Fruit fly (Drosophila melanogaster) whole organism, embryonic: Measurements from ENCODE around the gene CG13454.

Source experiments
- ATbp ChIP-seq: fragments of 200-800 bp; sonication (Bioruptor generic); optimal IDR thresholded peaks from 2 replicates; lab custom pipeline; 2017; ENCODE audit warnings: missing biosample characterization, mild to moderate bottlenecking, missing genetic modification characterization, missing genetic modification reagents
- Ada2b ChIP-seq: fragments of 200-800 bp; sonication (Bioruptor generic); IDR thresholded peaks from 2 replicates; pipeline ENCODE4 v1.3.6; 2022; ENCODE audit warnings: missing biosample characterization, missing genetic modification characterization
- C15 ChIP-seq: fragments of 200-800 bp; sonication (Bioruptor generic); IDR thresholded peaks from 3 replicates; pipeline ENCODE4 v1.3.6; 2022; ENCODE audit warnings: missing biosample characterization, missing genetic modification characterization
- CG10274 ChIP-seq: fragments of 200-800 bp; sonication (Bioruptor generic); optimal IDR thresholded peaks from 3 replicates; lab custom pipeline; 2017; ENCODE audit warnings: missing biosample characterization, mild to moderate bottlenecking, missing genetic modification characterization
- CG10431 ChIP-seq: fragments of 200-800 bp; sonication (Bioruptor generic); optimal IDR thresholded peaks from 3 replicates; lab custom pipeline; 2018; ENCODE audit warnings: missing biosample characterization, mild to moderate bottlenecking, missing genetic modification characterization
- CG10565 ChIP-seq: fragments of 200-800 bp; sonication (Bioruptor generic); optimal IDR thresholded peaks from 3 replicates; lab custom pipeline; 2016; ENCODE audit warnings: missing biosample characterization, mild to moderate bottlenecking, missing genetic modification characterization
- CG11560 ChIP-seq: fragments of 200-800 bp; sonication (Bioruptor generic); IDR thresholded peaks from 3 replicates; pipeline ENCODE4 v1.3.6; 2022; ENCODE audit warnings: missing biosample characterization, missing genetic modification characterization
- CG11723 ChIP-seq: fragments of 200-800 bp; sonication (Bioruptor generic); optimal IDR thresholded peaks from 2 replicates; lab custom pipeline; 2017; ENCODE audit warnings: missing biosample characterization, mild to moderate bottlenecking, missing genetic modification characterization
- CG13123 ChIP-seq: fragments of 200-800 bp; sonication (Bioruptor generic); optimal IDR thresholded peaks from 2 replicates; lab custom pipeline; 2016; ENCODE audit warnings: missing biosample characterization, missing genetic modification characterization
- CG13296 ChIP-seq: fragments of 200-800 bp; sonication (Bioruptor generic); optimal IDR thresholded peaks from 3 replicates; lab custom pipeline; 2018; ENCODE audit warnings: missing biosample characterization, mild to moderate bottlenecking, missing genetic modification characterization
- CG14667 ChIP-seq: fragments of 200-800 bp; sonication (Bioruptor generic); IDR thresholded peaks from 2 replicates; pipeline ENCODE4 v1.3.6; 2022; ENCODE audit warnings: missing biosample characterization, missing genetic modification characterization
- CG15601 ChIP-seq: fragments of 200-800 bp; sonication (Bioruptor generic); optimal IDR thresholded peaks from 3 replicates; lab custom pipeline; 2019; ENCODE audit warnings: missing biosample characterization, mild to moderate bottlenecking, missing genetic modification characterization, moderate library complexity
- CG15696 ChIP-seq: fragments of 200-800 bp; sonication (Bioruptor generic); optimal IDR thresholded peaks from 2 replicates; lab custom pipeline; 2019; ENCODE audit warnings: missing biosample characterization, mild to moderate bottlenecking, missing genetic modification characterization, moderate library complexity
- CG17829 ChIP-seq: fragments of 200-800 bp; optimal IDR thresholded peaks from 2 replicates; lab custom pipeline; 2019; ENCODE audit warnings: missing biosample characterization, mild to moderate bottlenecking, missing genetic modification characterization, moderate library complexity
- CG18011 ChIP-seq: fragments of 200-800 bp; sonication (Bioruptor generic); optimal IDR thresholded peaks from 2 replicates; lab custom pipeline; 2017; ENCODE audit warnings: missing biosample characterization, missing genetic modification characterization, mild to moderate bottlenecking, moderate library complexity, missing genotype
- CG2678 ChIP-seq: fragments of 200-800 bp; sonication (Bioruptor generic); optimal IDR thresholded peaks from 3 replicates; lab custom pipeline; 2019; ENCODE audit warnings: missing biosample characterization, mild to moderate bottlenecking, missing genetic modification characterization, moderate library complexity
- CG32772 ChIP-seq: fragments of 200-800 bp; sonication (Bioruptor generic); IDR thresholded peaks from 2 replicates; pipeline ENCODE4 v1.3.6; 2022; ENCODE audit warnings: missing biosample characterization, missing genetic modification characterization
- CG33557 ChIP-seq: fragments of 200-800 bp; sonication (Bioruptor generic); optimal IDR thresholded peaks from 2 replicates; lab custom pipeline; 2019; ENCODE audit warnings: missing biosample characterization, mild to moderate bottlenecking, missing genetic modification characterization, moderate library complexity
- CG3407 ChIP-seq: fragments of 200-800 bp; sonication (Bioruptor generic); optimal IDR thresholded peaks from 2 replicates; lab custom pipeline; 2018; ENCODE audit warnings: missing biosample characterization, mild to moderate bottlenecking, missing genetic modification characterization
- CG43689 ChIP-seq: fragments of 200-800 bp; sonication (Bioruptor generic); IDR thresholded peaks from 2 replicates; pipeline ENCODE4 v1.3.6; 2022; ENCODE audit warnings: missing biosample characterization, missing genetic modification characterization
- CG5180 ChIP-seq: fragments of 200-800 bp; sonication (Bioruptor generic); optimal IDR thresholded peaks from 3 replicates; lab custom pipeline; 2017; ENCODE audit warnings: missing biosample characterization, missing genetic modification characterization, mild to moderate bottlenecking, moderate library complexity, missing genetic modification reagents
- CG6689 ChIP-seq: fragments of 200-800 bp; sonication (Bioruptor generic); IDR thresholded peaks from 2 replicates; pipeline ENCODE4 v1.3.6; 2022; ENCODE audit warnings: missing biosample characterization, missing genetic modification characterization
- CG7556 ChIP-seq: fragments of 200-800 bp; sonication (Bioruptor generic); optimal IDR thresholded peaks from 2 replicates; lab custom pipeline; 2017; ENCODE audit warnings: missing biosample characterization, mild to moderate bottlenecking, missing genetic modification characterization
- CG8359 ChIP-seq: fragments of 200-800 bp; sonication (Bioruptor generic); optimal IDR thresholded peaks from 2 replicates; lab custom pipeline; 2017; ENCODE audit warnings: missing biosample characterization, mild to moderate bottlenecking, missing genetic modification characterization, borderline replicate concordance
- CG8944 ChIP-seq: fragments of 200-800 bp; sonication (Bioruptor generic); optimal IDR thresholded peaks from 3 replicates; lab custom pipeline; 2016; ENCODE audit warnings: missing biosample characterization, missing genetic modification characterization
- CG9727 ChIP-seq: fragments of 200-800 bp; sonication (Bioruptor generic); optimal IDR thresholded peaks from 3 replicates; lab custom pipeline; 2017; ENCODE audit warnings: missing biosample characterization, mild to moderate bottlenecking, missing genetic modification characterization
- Deaf1 ChIP-seq: fragments of 200-800 bp; optimal IDR thresholded peaks from 3 replicates; lab custom pipeline; 2019; ENCODE audit warnings: missing biosample characterization, mild to moderate bottlenecking, missing genetic modification characterization, moderate library complexity
- Dip3 ChIP-seq: fragments of 200-800 bp; sonication (Bioruptor generic); optimal IDR thresholded peaks from 3 replicates; lab custom pipeline; 2016; ENCODE audit warnings: missing biosample characterization, missing genetic modification characterization
- HLH3B ChIP-seq: fragments of 200-800 bp; sonication (Bioruptor generic); IDR thresholded peaks from 2 replicates; pipeline ENCODE4 v1.3.6; 2022; ENCODE audit warnings: missing biosample characterization, missing genetic modification characterization
- Hsf ChIP-seq: fragments of 200-800 bp; sonication (Bioruptor generic); optimal IDR thresholded peaks from 3 replicates; lab custom pipeline; 2016; ENCODE audit warnings: missing biosample characterization, missing genetic modification characterization
- Meics ChIP-seq: fragments of 200-800 bp; sonication (Bioruptor generic); optimal IDR thresholded peaks from 2 replicates; lab custom pipeline; 2017; ENCODE audit warnings: missing biosample characterization, mild to moderate bottlenecking, missing genetic modification characterization
- Ptx1 ChIP-seq: fragments of 200-800 bp; sonication (Bioruptor generic); IDR thresholded peaks from 2 replicates; pipeline ENCODE4 v1.3.6; 2022; ENCODE audit warnings: missing biosample characterization, missing genetic modification characterization
- Scr ChIP-seq: fragments of 200-800 bp; sonication (Bioruptor generic); IDR thresholded peaks from 2 replicates; pipeline ENCODE4 v1.3.6; 2022; ENCODE audit warnings: missing biosample characterization, missing genetic modification characterization; ENCODE audit not compliant: partially characterized antibody
- Sox100B ChIP-seq: fragments of 200-800 bp; sonication (Bioruptor generic); optimal IDR thresholded peaks from 3 replicates; lab custom pipeline; 2018; ENCODE audit warnings: missing biosample characterization, mild to moderate bottlenecking, missing genetic modification characterization
- TFAM ChIP-seq: fragments of 200-800 bp; sonication (Bioruptor generic); optimal IDR thresholded peaks from 2 replicates; lab custom pipeline; 2017; ENCODE audit warnings: missing biosample characterization, missing genetic modification characterization, inconsistent platforms
- bsh ChIP-seq, 2 experiments: fragments of 200-800 bp; sonication (Bioruptor generic); optimal IDR thresholded peaks; 2 replicates each; lab custom pipeline; 2017 to 2018; ENCODE audit warnings: mild to moderate bottlenecking in 2 of 2, missing biosample characterization in 2 of 2, missing genetic modification characterization in 2 of 2, moderate library complexity in 1 of 2
- corto ChIP-seq: fragments of 200-800 bp; sonication (Bioruptor generic); optimal IDR thresholded peaks from 2 replicates; lab custom pipeline; 2016; ENCODE audit warnings: missing biosample characterization, mild to moderate bottlenecking, missing genetic modification characterization, moderate library complexity
- da ChIP-seq: fragments of 200-800 bp; sonication (Bioruptor generic); optimal IDR thresholded peaks from 2 replicates; lab custom pipeline; 2016; ENCODE audit warnings: missing biosample characterization, missing genetic modification characterization
- dan ChIP-seq: fragments of 200-800 bp; sonication (Bioruptor generic); IDR thresholded peaks from 2 replicates; pipeline ENCODE4 v1.3.6; 2022; ENCODE audit warnings: missing biosample characterization, missing genetic modification characterization
- exex ChIP-seq: fragments of 200-800 bp; sonication (Bioruptor generic); optimal IDR thresholded peaks from 4 replicates; lab custom pipeline; 2018; ENCODE audit warnings: missing biosample characterization, mild to moderate bottlenecking, missing genetic modification characterization, moderate library complexity
- fd64A ChIP-seq: fragments of 200-800 bp; sonication (Bioruptor generic); optimal IDR thresholded peaks from 3 replicates; lab custom pipeline; 2018; ENCODE audit warnings: missing biosample characterization, mild to moderate bottlenecking, missing genetic modification characterization
- fru ChIP-seq: fragments of >200 bp; optimal IDR thresholded peaks from 2 replicates; lab custom pipeline; 2017
- lmd ChIP-seq: fragments of 200-800 bp; sonication (Bioruptor generic); IDR thresholded peaks from 2 replicates; pipeline ENCODE4 v1.3.6; 2022; ENCODE audit warnings: missing biosample characterization, missing genetic modification characterization
- org-1 ChIP-seq: fragments of 200-800 bp; sonication (Bioruptor generic); optimal IDR thresholded peaks from 2 replicates; lab custom pipeline; 2017; ENCODE audit warnings: missing biosample characterization, missing genetic modification characterization
- otp ChIP-seq: fragments of 200-800 bp; sonication (Bioruptor generic); IDR thresholded peaks from 3 replicates; pipeline ENCODE4, ENCODE4 v1.3.6; 2022; ENCODE audit warnings: missing biosample characterization, missing genetic modification characterization
- p53 ChIP-seq: fragments of 200-800 bp; sonication (Bioruptor generic); optimal IDR thresholded peaks from 2 replicates; lab custom pipeline; 2016; ENCODE audit warnings: missing biosample characterization, missing genetic modification characterization
- pnt ChIP-seq: fragments of 200-800 bp; sonication (Bioruptor generic); optimal IDR thresholded peaks from 3 replicates; lab custom pipeline; 2016; ENCODE audit warnings: missing biosample characterization, missing genetic modification characterization
- sna ChIP-seq: fragments of 200-800 bp; sonication (Bioruptor generic); IDR thresholded peaks from 2 replicates; pipeline ENCODE4 v1.3.6; 2022; ENCODE audit warnings: missing biosample characterization, missing genetic modification characterization; ENCODE audit not compliant: partially characterized antibody
- sqz ChIP-seq: fragments of 200-800 bp; sonication (Bioruptor generic); optimal IDR thresholded peaks from 3 replicates; lab custom pipeline; 2018; ENCODE audit warnings: missing biosample characterization, mild to moderate bottlenecking, missing genetic modification characterization
- tll ChIP-seq, 2 experiments: fragments of 200-800 bp in 1 of 2; fragments of >200 bp in 1 of 2; sonication (Bioruptor generic) in 1 of 2; optimal IDR thresholded peaks; 2 replicates each; lab custom pipeline; 2017 to 2019; ENCODE audit warnings: missing biosample characterization in 2 of 2, missing genetic modification characterization in 2 of 2, mild to moderate bottlenecking in 1 of 2, moderate library complexity in 1 of 2
- z ChIP-seq: fragments of 200-800 bp; sonication (Bioruptor generic); IDR thresholded peaks from 3 replicates; pipeline ENCODE4 v1.3.6; 2022; ENCODE audit warnings: missing biosample characterization, missing genetic modification characterization

Gene CG13454

dm6 chr3L:15530638-15531225, 13.9 kb upstream of the CG13454 start (continued):
- TF ChIP-seq Dip3 (GFP tag; lab: Kevin White, UChicago) (no peak), z (GFP tag; lab: Robert Waterston, UW) (no peak), CG11723 (GFP tag; lab: Kevin White, UChicago) (peak; percentile 39), tll (GFP tag; optimal IDR thresholded peaks at IDR 0.05; lab: Kevin White, UChicago) (no peak), Sox100B (peak; percentile 29), CG32772 (GFP tag; lab: Robert Waterston, UW) (no peak), sqz (GFP tag; lab: Kevin White, UChicago) (no peak), CG14667 (GFP tag; lab: Robert Waterston, UW) (no peak), CG13123 (GFP tag; lab: Kevin White, UChicago) (no peak), HLH3B (GFP tag; lab: Robert Waterston, UW) (no peak), CG6689 (no peak), CG8359 (GFP tag; lab: Kevin White, UChicago) (no peak), p53 (no peak), pnt (GFP tag; lab: Kevin White, UChicago) (no peak), CG2678 (tag; lab: Kevin White, UChicago) (peak; percentile 37), CG10565 (GFP tag; lab: Kevin White, UChicago) (no peak), CG5180 (GFP tag; lab: Kevin White, UChicago) (peak; percentile 33), CG33557 (GFP tag; lab: Kevin White, UChicago) (peak; percentile 57), lmd (GFP tag; lab: Robert Waterston, UW) (no peak), TFAM (GFP tag; lab: Kevin White, UChicago) (no peak), C15 (GFP tag; lab: Robert Waterston, UW) (no peak), Meics (GFP tag; lab: Kevin White, UChicago) (no peak), Ada2b (GFP tag; lab: Robert Waterston, UW) (no peak), dan (no peak), fd64A (GFP tag; lab: Kevin White, UChicago) (peak; percentile 11), sna (GFP tag; lab: Robert Waterston, UW) (no peak), ATbp (GFP tag; lab: Kevin White, UChicago) (peak; percentile 52), CG43689 (no peak), Hsf (GFP tag; lab: Kevin White, UChicago) (no peak), CG8944 (no peak), CG15601 (tag; lab: Kevin White, UChicago) (peak; percentile 45), fru (no peak), corto (GFP tag; lab: Kevin White, UChicago) (no peak), Scr (GFP tag; lab: Robert Waterston, UW) (no peak), otp (GFP tag; lab: Robert Waterston, UW) (no peak), exex (tag; lab: Kevin White, UChicago) (no peak), Ptx1 (GFP tag; lab: Robert Waterston, UW) (no peak), bsh (GFP tag; optimal IDR thresholded peaks at IDR 0.05; lab: Kevin White, UChicago) (peak in 1 of 2 experiments; percentile 34), CG18011 (GFP tag; lab: Kevin White, UChicago) (no peak), CG7556 (GFP tag; lab: Kevin White, UChicago) (no peak), CG17829 (tag; lab: Kevin White, UChicago) (no peak), CG9727 (GFP tag; lab: Kevin White, UChicago) (no peak), CG3407 (peak; percentile 23), CG11560 (tag; lab: Robert Waterston, UW) (no peak), CG15696 (tag; lab: Kevin White, UChicago) (no peak), org-1 (GFP tag; lab: Kevin White, UChicago) (no peak), Deaf1 (tag; lab: Kevin White, UChicago) (no peak), CG10274 (GFP tag; lab: Kevin White, UChicago) (no peak), CG10431 (GFP tag; lab: Kevin White, UChicago) (no peak), CG13296 (GFP tag; lab: Kevin White, UChicago) (no peak), da (GFP tag; lab: Kevin White, UChicago) (no peak)
- TF ChIP-seq, all 482 proteins: peak for 41
